Fruit fly (Drosophila melanogaster) whole organism: ENCODE results near the gene CG42814.

Experiments
- CG8478 ChIP-seq: fragments of >200 bp; optimal IDR thresholded peaks from 2 replicates; lab custom pipeline; 2018; ENCODE audit warnings: inconsistent platforms
- Dll ChIP-seq: fragments of >200 bp; optimal IDR thresholded peaks from 2 replicates; lab custom pipeline; 2017
- EcR ChIP-seq, 2 experiments: fragments of >200 bp; optimal IDR thresholded peaks; 2 replicates each; lab custom pipeline; 2017; ENCODE audit warnings: missing biosample characterization in 2 of 2, missing genetic modification characterization in 2 of 2, missing genetic modification reagents in 2 of 2
- pan ChIP-seq: fragments of >200 bp; optimal IDR thresholded peaks from 2 replicates; lab custom pipeline; 2017
- psq ChIP-seq: fragments of >200 bp; optimal IDR thresholded peaks from 2 replicates; lab custom pipeline; 2017
- usp ChIP-seq: fragments of >200 bp; optimal IDR thresholded peaks from 2 replicates; lab custom pipeline; 2017; ENCODE audit warnings: missing biosample characterization, missing genetic modification characterization, mixed read lengths

Gene CG42814

DNA sequence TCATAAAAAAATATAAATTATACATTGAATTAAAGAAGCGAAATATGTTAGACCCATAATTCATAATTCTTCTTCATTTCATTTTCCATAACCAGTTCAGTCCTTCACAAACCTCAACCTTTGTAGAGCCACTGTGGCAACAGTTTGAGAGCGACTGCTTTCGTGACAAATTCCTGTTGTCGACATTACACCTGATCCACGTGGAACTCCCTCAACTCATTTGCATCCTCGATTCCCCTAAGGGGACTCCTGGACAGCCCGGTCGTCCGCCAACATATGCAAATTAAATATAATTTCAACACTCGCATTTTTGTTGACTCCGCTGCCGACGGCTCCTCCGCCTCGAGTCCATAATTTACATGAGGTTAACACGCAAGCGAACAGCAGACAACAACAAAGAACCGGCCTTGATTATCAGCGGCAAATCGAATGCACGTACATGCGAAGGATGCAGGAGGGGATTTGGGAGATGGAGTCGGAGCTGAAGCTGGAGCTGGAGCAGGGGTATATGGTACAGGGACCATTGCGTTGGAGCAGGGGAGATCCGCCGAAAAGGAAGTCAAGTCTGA lies 3.1 kb downstream of the CG42814 start:
- TF ChIP-seq usp (GFP tag; lab: Kevin White, UChicago) (no peak), Dll (lab: Kevin White, UChicago) (no peak), EcR (GFP tag; optimal IDR thresholded peaks at IDR 0.05; lab: Kevin White, UChicago) (no peak), pan (lab: Kevin White, UChicago) (no peak), CG8478 (lab: Kevin White, UChicago) (no peak), psq (lab: Kevin White, UChicago) (no peak)

DNA sequence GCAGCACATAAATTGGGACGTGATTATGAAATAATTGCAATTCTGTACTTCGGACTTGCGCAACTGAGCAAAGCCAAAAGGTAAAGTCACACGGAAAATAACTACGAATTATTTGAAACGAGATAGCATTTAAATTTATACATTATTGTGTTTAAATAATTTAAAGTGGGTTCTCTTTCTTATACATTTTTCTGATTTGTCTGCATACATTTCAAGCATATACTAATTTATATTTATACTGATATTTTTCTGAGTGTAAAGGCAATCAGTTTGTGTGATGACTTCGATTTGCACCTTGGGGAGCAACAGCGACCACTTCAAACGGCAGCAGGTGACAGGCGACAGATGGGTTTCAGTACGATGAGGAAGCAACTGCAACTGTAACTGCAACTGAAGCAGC lies 3.8 kb downstream of the CG42814 start:
- TF ChIP-seq usp (GFP tag; lab: Kevin White, UChicago) (no peak), Dll (lab: Kevin White, UChicago) (peak; percentile 1)

DNA sequence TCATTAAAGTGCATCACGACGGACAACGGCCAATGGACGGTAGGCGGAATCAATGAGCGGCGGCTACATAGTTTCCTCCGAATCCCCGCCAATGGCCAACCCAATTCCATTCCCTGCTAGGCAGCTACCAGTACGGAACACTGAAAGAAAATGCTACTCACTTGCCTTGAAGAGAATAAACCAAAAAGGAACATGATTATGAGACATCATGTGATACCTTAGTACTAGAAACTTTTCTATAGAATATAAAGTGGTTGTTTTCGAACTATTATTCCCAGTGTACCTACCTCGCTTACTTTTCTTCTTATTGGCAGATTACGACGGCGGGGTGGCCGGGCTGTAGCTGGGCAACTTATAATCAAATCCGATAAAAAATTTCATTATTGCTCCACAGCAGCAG lies 4.5 kb downstream of the CG42814 start:
- TF ChIP-seq EcR (GFP tag; optimal IDR thresholded peaks at IDR 0.05; lab: Kevin White, UChicago): no peak
- TF ChIP-seq psq (lab: Kevin White, UChicago): no peak
- no peak for TF ChIP-seq CG8478 (lab: Kevin White, UChicago)
- TF ChIP-seq Dll (lab: Kevin White, UChicago): no peak
- no peak for TF ChIP-seq pan (lab: Kevin White, UChicago)
- TF ChIP-seq usp (GFP tag; lab: Kevin White, UChicago): no peak

DNA sequence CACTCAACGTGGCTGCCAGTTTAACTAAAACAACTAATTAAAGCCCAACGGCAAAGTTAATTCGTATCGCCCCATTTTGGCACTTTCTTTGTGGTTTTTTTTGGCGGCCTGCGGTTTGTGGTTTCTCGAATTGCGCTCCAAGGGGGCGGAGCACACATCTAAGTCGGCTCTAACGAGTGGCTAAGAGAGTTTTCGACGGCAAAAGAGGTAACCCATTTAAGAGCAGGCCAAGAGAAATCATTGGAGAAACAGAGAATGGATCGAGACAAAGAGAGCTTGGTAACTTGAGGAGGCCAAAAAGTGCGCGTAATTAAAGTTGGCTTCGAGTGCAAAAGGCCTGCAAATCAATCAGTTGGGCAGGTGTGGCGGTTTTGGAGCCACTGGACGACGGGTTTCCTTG lies 6.3 kb downstream of the CG42814 start:
- TF ChIP-seq EcR (GFP tag; optimal IDR thresholded peaks at IDR 0.05; lab: Kevin White, UChicago) (no peak), psq (lab: Kevin White, UChicago) (no peak), pan (lab: Kevin White, UChicago) (no peak), CG8478 (lab: Kevin White, UChicago) (no peak), usp (GFP tag; lab: Kevin White, UChicago) (no peak), Dll (lab: Kevin White, UChicago) (no peak)

DNA sequence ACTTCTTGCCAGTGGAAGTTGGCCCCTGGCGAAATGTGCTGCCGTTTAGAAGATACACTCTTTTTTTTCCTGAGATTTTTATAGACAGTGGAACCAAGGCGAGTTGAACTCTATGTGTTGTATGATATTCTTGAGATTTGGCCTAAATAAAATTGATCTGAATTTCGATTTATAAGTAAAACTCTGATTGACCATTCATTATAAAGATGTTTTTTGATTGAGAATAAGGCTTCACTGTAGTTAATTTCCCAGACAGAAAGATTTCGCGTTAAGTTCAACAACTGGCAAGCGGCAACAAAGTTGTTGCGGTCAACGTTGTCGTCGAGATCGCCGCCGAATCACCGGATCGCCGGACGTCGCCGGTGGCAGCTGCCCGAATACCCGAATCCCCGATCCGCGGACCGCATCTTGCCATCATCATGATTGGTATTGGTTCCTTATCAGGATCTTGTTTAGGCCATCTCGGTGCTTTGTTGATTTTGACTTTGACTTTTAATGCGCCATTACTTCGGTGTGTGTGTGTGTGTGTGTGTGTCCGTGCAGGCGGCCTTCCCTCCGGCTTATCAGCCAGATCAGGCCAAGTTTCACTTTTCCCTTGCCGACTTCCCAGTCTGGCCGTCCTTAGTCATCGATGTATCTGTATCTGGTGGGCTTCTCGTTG lies 7.1 kb downstream of the CG42814 start:
- TF ChIP-seq CG8478 (lab: Kevin White, UChicago) (no peak), usp (GFP tag; lab: Kevin White, UChicago) (no peak), EcR (GFP tag; optimal IDR thresholded peaks at IDR 0.05; lab: Kevin White, UChicago) (no peak), pan (lab: Kevin White, UChicago) (no peak), Dll (lab: Kevin White, UChicago) (no peak), psq (lab: Kevin White, UChicago) (no peak)

DNA sequence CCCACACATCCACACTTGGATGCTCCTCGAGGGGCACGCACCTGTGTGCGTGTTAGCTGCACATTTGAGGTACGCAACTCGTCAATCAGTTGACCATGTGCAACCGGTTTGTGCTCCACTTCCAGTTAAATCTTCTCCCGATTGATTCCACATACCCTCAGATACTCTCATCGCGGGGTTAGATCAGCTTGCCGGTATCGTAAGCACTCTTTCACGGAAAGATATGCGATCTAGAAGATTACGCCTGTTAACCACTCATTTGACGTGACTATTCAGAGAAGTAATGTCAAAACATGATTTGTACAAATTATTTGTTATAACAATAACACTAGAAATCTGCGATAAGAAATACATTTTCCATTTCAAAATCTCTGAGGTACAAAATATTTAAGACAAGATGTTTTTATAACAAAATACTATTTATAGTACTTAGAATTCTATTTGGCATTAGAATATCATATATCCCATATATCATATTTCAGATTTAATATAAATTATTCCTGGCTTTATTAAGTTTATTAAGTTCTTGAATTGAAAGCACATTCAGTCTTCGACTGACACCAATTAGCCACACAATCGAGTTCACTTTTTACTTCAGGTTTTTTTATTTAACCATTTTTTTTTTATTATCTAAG lies 8.3 kb downstream of the CG42814 start:
- TF ChIP-seq pan (lab: Kevin White, UChicago): no peak
- TF ChIP-seq CG8478 (lab: Kevin White, UChicago): no peak
- no peak for TF ChIP-seq psq (lab: Kevin White, UChicago)
- no peak for TF ChIP-seq EcR (GFP tag; optimal IDR thresholded peaks at IDR 0.05; lab: Kevin White, UChicago)
- TF ChIP-seq usp (GFP tag; lab: Kevin White, UChicago): no peak
- TF ChIP-seq Dll (lab: Kevin White, UChicago): no peak

DNA sequence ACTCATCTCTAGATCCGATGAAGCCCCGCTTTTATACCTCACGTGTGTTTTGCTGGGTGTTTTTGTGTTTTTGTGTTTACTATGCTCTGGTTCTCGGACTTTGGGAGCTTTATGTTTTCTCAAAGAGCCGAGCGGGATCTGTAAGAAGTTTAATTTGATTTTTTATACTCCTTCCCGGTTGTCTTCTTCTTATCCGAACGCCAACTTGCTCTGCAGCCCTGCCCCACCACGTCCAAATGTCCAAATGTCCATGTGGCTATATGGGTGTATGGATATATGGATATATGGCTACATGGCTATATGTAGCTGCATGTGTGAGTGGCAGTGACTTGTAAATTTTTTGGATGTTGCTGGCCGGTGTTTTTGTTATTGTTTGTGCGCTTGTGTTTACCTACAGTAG lies 10.5 kb downstream of the CG42814 start:
- no peak for TF ChIP-seq EcR (GFP tag; optimal IDR thresholded peaks at IDR 0.05; lab: Kevin White, UChicago)
- TF ChIP-seq CG8478 (lab: Kevin White, UChicago): no peak
- no peak for TF ChIP-seq Dll (lab: Kevin White, UChicago)
- TF ChIP-seq usp (GFP tag; lab: Kevin White, UChicago): no peak
- TF ChIP-seq pan (lab: Kevin White, UChicago): no peak
- TF ChIP-seq psq (lab: Kevin White, UChicago): no peak

DNA sequence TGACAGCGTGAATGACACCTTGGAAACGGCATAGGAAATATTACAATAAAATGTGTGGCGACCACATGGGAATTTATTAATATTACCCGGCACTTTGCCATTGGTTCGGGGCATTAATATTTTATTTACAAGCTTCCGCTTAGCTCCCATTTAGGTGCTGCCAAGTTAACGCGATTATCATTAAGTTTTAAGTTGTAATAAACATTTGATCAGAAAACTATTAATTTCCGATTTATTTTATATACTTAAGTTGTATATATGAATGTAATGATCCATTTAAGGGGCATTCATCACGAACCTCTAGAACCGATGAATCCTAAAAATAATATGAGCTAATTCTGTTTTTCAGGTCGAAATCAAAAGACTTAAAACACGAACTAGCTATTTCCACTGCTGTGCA lies 11.0 kb downstream of the CG42814 start:
- no peak for TF ChIP-seq pan (lab: Kevin White, UChicago)
- no peak for TF ChIP-seq Dll (lab: Kevin White, UChicago)
- no peak for TF ChIP-seq usp (GFP tag; lab: Kevin White, UChicago)
- no peak for TF ChIP-seq psq (lab: Kevin White, UChicago)
- TF ChIP-seq EcR (GFP tag; optimal IDR thresholded peaks at IDR 0.05; lab: Kevin White, UChicago): no peak
- TF ChIP-seq CG8478 (lab: Kevin White, UChicago): no peak

- TF ChIP-seq EcR (GFP tag; optimal IDR thresholded peaks at IDR 0.05; lab: Kevin White, UChicago): no peak
- TF ChIP-seq usp (GFP tag; lab: Kevin White, UChicago): no peak
- peak; percentile 86 for TF ChIP-seq pan (lab: Kevin White, UChicago)
These were observed 11.7 kb downstream of the CG42814 start for dm6 chr3R:27217465-27218059.

- TF ChIP-seq EcR (GFP tag; optimal IDR thresholded peaks at IDR 0.05; lab: Kevin White, UChicago) (no peak), Dll (lab: Kevin White, UChicago) (no peak), CG8478 (lab: Kevin White, UChicago) (no peak), usp (GFP tag; lab: Kevin White, UChicago) (no peak), psq (lab: Kevin White, UChicago) (no peak), pan (lab: Kevin White, UChicago) (no peak)
These were observed 14.3 kb downstream of the CG42814 start for dm6 chr3R:27214949-27215348.

dm6 chr3R:27212979-27213580 lies 16.2 kb downstream of the CG42814 start:
- TF ChIP-seq psq (lab: Kevin White, UChicago) (no peak), usp (GFP tag; lab: Kevin White, UChicago) (no peak), CG8478 (lab: Kevin White, UChicago) (no peak), pan (lab: Kevin White, UChicago) (no peak)
